Fruit fly (Drosophila melanogaster) whole organism, pupa: ENCODE results near the gene Non2.
A peak's percentile ranks its signal among the peaks of the same experiment; 100 is the strongest.

ENCODE experiments used
- CG10348 ChIP-seq: fragments of 200-800 bp; sonication (Bioruptor generic); IDR thresholded peaks from 2 replicates; pipeline ENCODE4 v1.3.6; 2022; ENCODE audit warnings: missing biosample characterization, missing genetic modification characterization
- CG14655 ChIP-seq: fragments of 200-800 bp; sonication (Bioruptor generic); optimal IDR thresholded peaks from 3 replicates; lab custom pipeline; 2017; ENCODE audit warnings: mild to moderate bottlenecking, missing biosample characterization, missing genetic modification reagents, missing genetic modification characterization
- CG17806 ChIP-seq: fragments of 200-800 bp; sonication (Bioruptor generic); optimal IDR thresholded peaks from 2 replicates; lab custom pipeline; 2018; ENCODE audit warnings: missing biosample characterization, mild to moderate bottlenecking, missing genetic modification characterization, moderate library complexity
- CG4496 ChIP-seq: fragments of 200-800 bp; sonication (Bioruptor generic); IDR thresholded peaks from 3 replicates; pipeline ENCODE4 v1.3.6; 2022; ENCODE audit warnings: missing biosample characterization, missing genetic modification characterization
- EcR ChIP-seq: fragments of 200-800 bp; sonication (Bioruptor generic); optimal IDR thresholded peaks from 3 replicates; lab custom pipeline; 2019; ENCODE audit warnings: missing biosample characterization, missing genetic modification characterization, mild to moderate bottlenecking, moderate library complexity, missing genetic modification reagents
- Pif1A ChIP-seq: fragments of 200-800 bp; sonication (Bioruptor generic); optimal IDR thresholded peaks from 3 replicates; lab custom pipeline; 2016; ENCODE audit warnings: missing biosample characterization, missing genetic modification characterization

DNA sequence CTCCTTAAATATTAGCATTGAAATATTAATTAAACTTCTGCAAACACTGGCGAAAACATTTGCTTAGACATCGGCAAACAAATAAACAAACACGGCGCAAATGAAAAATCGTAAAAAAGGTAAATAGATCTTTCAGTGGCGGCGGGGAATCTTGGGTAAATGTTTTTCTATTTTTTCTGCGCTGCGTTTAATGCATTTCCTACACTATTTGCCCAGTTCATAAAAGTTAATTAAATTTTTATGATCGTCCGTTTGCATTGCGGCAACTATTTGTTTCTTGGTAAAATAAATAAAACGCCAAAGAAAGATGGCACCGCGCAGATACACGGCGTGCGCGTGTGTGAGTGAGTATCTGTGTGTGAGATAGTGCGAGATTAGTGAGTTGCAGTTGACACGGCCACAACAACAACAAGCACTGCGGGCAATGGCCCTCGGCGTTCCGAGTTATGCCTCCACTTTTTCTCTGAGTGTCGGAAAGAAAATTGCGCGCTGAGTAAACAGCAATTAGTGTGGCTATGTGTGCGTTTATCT is 31.7 kb downstream of the Non2 start:
- TF ChIP-seq Pif1A (GFP tag; lab: Kevin White, UChicago) (no peak), EcR (GFP tag; lab: Kevin White, UChicago) (peak; percentile 88), CG17806 (tag; lab: Kevin White, UChicago) (no peak), CG4496 (peak; percentile 70), CG14655 (peak; percentile 2), CG10348 (GFP tag; lab: Robert Waterston, UW) (no peak)
